Fruit fly (Drosophila melanogaster) whole organism, embryonic: ENCODE measurements around the gene sky.

Experiments used
- Adf1 ChIP-seq: fragments of 200-800 bp; sonication (Bioruptor generic); IDR thresholded peaks from 2 replicates; pipeline ENCODE4 v1.3.6; 2022; ENCODE audit warnings: missing biosample characterization, missing genetic modification characterization
- Bdp1 ChIP-seq: fragments of 200-800 bp; sonication (Bioruptor generic); optimal IDR thresholded peaks from 3 replicates; lab custom pipeline; 2016; ENCODE audit warnings: missing biosample characterization, missing genetic modification characterization
- C15 ChIP-seq: fragments of 200-800 bp; sonication (Bioruptor generic); IDR thresholded peaks from 3 replicates; pipeline ENCODE4 v1.3.6; 2022; ENCODE audit warnings: missing biosample characterization, missing genetic modification characterization
- CG10979 ChIP-seq: fragments of 200-800 bp; sonication (Bioruptor generic); optimal IDR thresholded peaks from 2 replicates; lab custom pipeline; 2018; ENCODE audit warnings: missing biosample characterization, mild to moderate bottlenecking, missing genetic modification characterization, moderate library complexity
- CG11723 ChIP-seq: fragments of 200-800 bp; sonication (Bioruptor generic); optimal IDR thresholded peaks from 2 replicates; lab custom pipeline; 2017; ENCODE audit warnings: missing biosample characterization, mild to moderate bottlenecking, missing genetic modification characterization
- CG12071 ChIP-seq: fragments of 200-800 bp; sonication (Bioruptor generic); optimal IDR thresholded peaks from 3 replicates; lab custom pipeline; 2018; ENCODE audit warnings: missing biosample characterization, mild to moderate bottlenecking, missing genetic modification characterization
- CG14667 ChIP-seq: fragments of 200-800 bp; sonication (Bioruptor generic); IDR thresholded peaks from 2 replicates; pipeline ENCODE4 v1.3.6; 2022; ENCODE audit warnings: missing biosample characterization, missing genetic modification characterization
- CG16779 ChIP-seq: fragments of 200-800 bp; sonication (Bioruptor generic); IDR thresholded peaks from 2 replicates; pipeline ENCODE4 v1.3.6; 2022; ENCODE audit warnings: missing biosample characterization, missing genetic modification characterization
- CG16815 ChIP-seq: fragments of 200-800 bp; sonication (Bioruptor generic); optimal IDR thresholded peaks from 3 replicates; lab custom pipeline; 2017; ENCODE audit warnings: missing biosample characterization, mild to moderate bottlenecking, missing genetic modification characterization
- CG16863 ChIP-seq: fragments of 200-800 bp; sonication (Bioruptor generic); optimal IDR thresholded peaks from 3 replicates; lab custom pipeline; 2016; ENCODE audit warnings: missing biosample characterization, missing genetic modification characterization
- CG18599 ChIP-seq: fragments of 200-800 bp; sonication (Bioruptor generic); optimal IDR thresholded peaks from 3 replicates; lab custom pipeline; 2017; ENCODE audit warnings: missing biosample characterization, missing genetic modification characterization, mild to moderate bottlenecking, moderate library complexity, missing genetic modification reagents
- CG2120 ChIP-seq: fragments of 200-800 bp; sonication (Bioruptor generic); optimal IDR thresholded peaks from 3 replicates; lab custom pipeline; 2016; ENCODE audit warnings: missing biosample characterization, missing genetic modification characterization
- CG31224 ChIP-seq: fragments of 200-800 bp; sonication (Bioruptor generic); IDR thresholded peaks from 2 replicates; pipeline ENCODE4 v1.3.6; 2022; ENCODE audit warnings: missing biosample characterization, missing genetic modification characterization
- CG4707 ChIP-seq: fragments of 200-800 bp; sonication (Bioruptor generic); optimal IDR thresholded peaks from 2 replicates; lab custom pipeline; 2018; ENCODE audit warnings: missing biosample characterization, mild to moderate bottlenecking, missing genetic modification characterization, moderate library complexity
- CG6175 ChIP-seq: fragments of 200-800 bp; sonication (Bioruptor generic); IDR thresholded peaks from 3 replicates; pipeline ENCODE4 v1.3.6; 2022; ENCODE audit warnings: missing biosample characterization, missing genetic modification characterization
- CG7928 ChIP-seq: fragments of 200-800 bp; sonication (Bioruptor generic); optimal IDR thresholded peaks from 2 replicates; lab custom pipeline; 2017; ENCODE audit warnings: missing biosample characterization, mild to moderate bottlenecking, missing genetic modification characterization
- CG8944 ChIP-seq: fragments of 200-800 bp; sonication (Bioruptor generic); optimal IDR thresholded peaks from 3 replicates; lab custom pipeline; 2016; ENCODE audit warnings: missing biosample characterization, missing genetic modification characterization
- Doc3 ChIP-seq: fragments of 200-800 bp; sonication (Bioruptor generic); IDR thresholded peaks from 3 replicates; pipeline ENCODE4 v1.3.6; 2022; ENCODE audit warnings: missing biosample characterization, missing genetic modification characterization; ENCODE audit not compliant: partially characterized antibody
- HHEX ChIP-seq: fragments of 200-800 bp; sonication (Bioruptor generic); optimal IDR thresholded peaks from 3 replicates; lab custom pipeline; 2017; ENCODE audit warnings: missing biosample characterization, mild to moderate bottlenecking, missing genetic modification characterization, missing genetic modification reagents
- HmgZ ChIP-seq: fragments of 200-800 bp; sonication (Bioruptor generic); optimal IDR thresholded peaks from 2 replicates; lab custom pipeline; 2018; ENCODE audit warnings: missing biosample characterization, mild to moderate bottlenecking, missing genetic modification characterization
- Hmx ChIP-seq: fragments of 200-800 bp; sonication (Bioruptor generic); optimal IDR thresholded peaks from 2 replicates; lab custom pipeline; 2016; ENCODE audit warnings: missing biosample characterization, missing genetic modification characterization
- Lim3 ChIP-seq: fragments of 200-800 bp; sonication (Bioruptor generic); IDR thresholded peaks from 2 replicates; pipeline ENCODE4 v1.3.6; 2022; ENCODE audit warnings: missing biosample characterization, missing genetic modification characterization
- MBD-R2 ChIP-seq: fragments of 200-800 bp; sonication (Bioruptor generic); IDR thresholded peaks from 2 replicates; pipeline ENCODE4 v1.3.6; 2022; ENCODE audit warnings: missing biosample characterization, missing genetic modification characterization
- NK7.1 ChIP-seq: fragments of 200-800 bp; sonication (Bioruptor generic); optimal IDR thresholded peaks from 3 replicates; lab custom pipeline; 2016; ENCODE audit warnings: missing biosample characterization, missing genetic modification characterization
- Nf-YC ChIP-seq: fragments of 200-800 bp; optimal IDR thresholded peaks from 3 replicates; lab custom pipeline; 2019; ENCODE audit warnings: missing biosample characterization, mild to moderate bottlenecking, missing genetic modification characterization, moderate library complexity
- Side ChIP-seq: fragments of 200-800 bp; sonication (Bioruptor generic); optimal IDR thresholded peaks from 2 replicates; lab custom pipeline; 2016; ENCODE audit warnings: missing biosample characterization, missing genetic modification characterization
- Sry-δ ChIP-seq: fragments of 200-800 bp; sonication (Bioruptor generic); optimal IDR thresholded peaks from 2 replicates; lab custom pipeline; 2016; ENCODE audit warnings: missing biosample characterization, missing genetic modification characterization
- Usf ChIP-seq: fragments of 200-800 bp; sonication (Bioruptor generic); optimal IDR thresholded peaks from 2 replicates; lab custom pipeline; 2017; ENCODE audit warnings: missing genotype, missing biosample characterization, missing genetic modification characterization
- ara ChIP-seq: fragments of 200-800 bp; sonication (Bioruptor generic); IDR thresholded peaks from 2 replicates; pipeline ENCODE4 v1.3.6; 2022; ENCODE audit warnings: missing biosample characterization, missing genetic modification characterization
- ase ChIP-seq: fragments of 200-800 bp; sonication (Bioruptor generic); IDR thresholded peaks from 3 replicates; pipeline ENCODE4 v1.3.6; 2022; ENCODE audit warnings: missing biosample characterization, missing genetic modification characterization
- ash1 ChIP-seq: fragments of 200-800 bp; sonication (Bioruptor generic); optimal IDR thresholded peaks from 2 replicates; lab custom pipeline; 2018; ENCODE audit warnings: missing biosample characterization, mild to moderate bottlenecking, missing genetic modification characterization
- bsh ChIP-seq, 2 experiments: fragments of 200-800 bp; sonication (Bioruptor generic); optimal IDR thresholded peaks; 2 replicates each; lab custom pipeline; 2017 to 2018; ENCODE audit warnings: mild to moderate bottlenecking in 2 of 2, missing biosample characterization in 2 of 2, missing genetic modification characterization in 2 of 2, moderate library complexity in 1 of 2
- crc ChIP-seq: fragments of 200-800 bp; sonication (Bioruptor generic); optimal IDR thresholded peaks from 2 replicates; lab custom pipeline; 2016; ENCODE audit warnings: missing biosample characterization, missing genetic modification characterization
- dm ChIP-seq: fragments of 200-800 bp; sonication (Bioruptor generic); optimal IDR thresholded peaks from 3 replicates; lab custom pipeline; 2016; ENCODE audit warnings: missing biosample characterization, missing genetic modification characterization
- gsb ChIP-seq: fragments of 200-800 bp; sonication (Bioruptor generic); IDR thresholded peaks from 2 replicates; pipeline ENCODE4 v1.3.6; 2022; ENCODE audit warnings: missing biosample characterization, missing genetic modification characterization
- h ChIP-seq: fragments of >200 bp; optimal IDR thresholded peaks from 2 replicates; lab custom pipeline; 2017
- insv ChIP-seq, 2 experiments: fragments of 200-800 bp; sonication (Bioruptor generic); optimal IDR thresholded peaks; 3 replicates each; lab custom pipeline; 2016 to 2018; ENCODE audit warnings: missing biosample characterization in 2 of 2, missing genetic modification characterization in 2 of 2
- jigr1 ChIP-seq: fragments of 200-800 bp; sonication (Bioruptor generic); IDR thresholded peaks from 3 replicates; pipeline ENCODE4 v1.3.6; 2022; ENCODE audit warnings: missing biosample characterization, missing genetic modification characterization
- jumu ChIP-seq: fragments of 200-800 bp; sonication (Bioruptor generic); optimal IDR thresholded peaks from 3 replicates; lab custom pipeline; 2016; ENCODE audit warnings: missing biosample characterization, missing genetic modification characterization
- lilli ChIP-seq: fragments of 200-800 bp; sonication (Bioruptor generic); optimal IDR thresholded peaks from 3 replicates; lab custom pipeline; 2016; ENCODE audit warnings: missing biosample characterization, missing genetic modification characterization
- lmd ChIP-seq: fragments of 200-800 bp; sonication (Bioruptor generic); IDR thresholded peaks from 2 replicates; pipeline ENCODE4 v1.3.6; 2022; ENCODE audit warnings: missing biosample characterization, missing genetic modification characterization
- lola ChIP-seq, 3 experiments: fragments of >200 bp in 2 of 3; fragments of 200-800 bp in 1 of 3; sonication (Bioruptor generic) in 1 of 3; optimal IDR thresholded peaks; 2 replicates each; lab custom pipeline; 2017 to 2019; ENCODE audit warnings: missing biosample characterization in 3 of 3, missing genetic modification characterization in 3 of 3, mild to moderate bottlenecking in 1 of 3, moderate library complexity in 1 of 3
- otp ChIP-seq: fragments of 200-800 bp; sonication (Bioruptor generic); IDR thresholded peaks from 3 replicates; pipeline ENCODE4, ENCODE4 v1.3.6; 2022; ENCODE audit warnings: missing biosample characterization, missing genetic modification characterization
- row ChIP-seq: fragments of 200-800 bp; sonication (Bioruptor generic); IDR thresholded peaks from 3 replicates; pipeline ENCODE4 v1.3.6; 2022; ENCODE audit warnings: missing biosample characterization, missing genetic modification characterization
- schlank ChIP-seq: fragments of 200-800 bp; sonication (Bioruptor generic); optimal IDR thresholded peaks from 2 replicates; lab custom pipeline; 2018; ENCODE audit warnings: missing biosample characterization, mild to moderate bottlenecking, missing genetic modification characterization
- sens-2 ChIP-seq: fragments of 200-800 bp; sonication (Bioruptor generic); IDR thresholded peaks from 2 replicates; pipeline ENCODE4 v1.3.6; 2022; ENCODE audit warnings: missing biosample characterization, missing genetic modification characterization
- tio ChIP-seq: fragments of 200-800 bp; sonication (Bioruptor generic); optimal IDR thresholded peaks from 2 replicates; lab custom pipeline; 2017; ENCODE audit warnings: missing biosample characterization, missing genetic modification characterization, inconsistent platforms
- wdn ChIP-seq: fragments of 200-800 bp; sonication (Bioruptor generic); IDR thresholded peaks from 2 replicates; pipeline ENCODE4 v1.3.6; 2022; ENCODE audit warnings: missing biosample characterization, missing genetic modification characterization
- zf30C ChIP-seq: fragments of 200-800 bp; sonication (Bioruptor generic); optimal IDR thresholded peaks from 3 replicates; lab custom pipeline; 2018; ENCODE audit warnings: missing biosample characterization, mild to moderate bottlenecking, missing genetic modification characterization
- zfh1 ChIP-seq: fragments of 200-800 bp; sonication (Bioruptor generic); IDR thresholded peaks from 3 replicates; pipeline ENCODE4 v1.3.6; 2022; ENCODE audit warnings: missing biosample characterization, missing genetic modification characterization

sky gene

DNA sequence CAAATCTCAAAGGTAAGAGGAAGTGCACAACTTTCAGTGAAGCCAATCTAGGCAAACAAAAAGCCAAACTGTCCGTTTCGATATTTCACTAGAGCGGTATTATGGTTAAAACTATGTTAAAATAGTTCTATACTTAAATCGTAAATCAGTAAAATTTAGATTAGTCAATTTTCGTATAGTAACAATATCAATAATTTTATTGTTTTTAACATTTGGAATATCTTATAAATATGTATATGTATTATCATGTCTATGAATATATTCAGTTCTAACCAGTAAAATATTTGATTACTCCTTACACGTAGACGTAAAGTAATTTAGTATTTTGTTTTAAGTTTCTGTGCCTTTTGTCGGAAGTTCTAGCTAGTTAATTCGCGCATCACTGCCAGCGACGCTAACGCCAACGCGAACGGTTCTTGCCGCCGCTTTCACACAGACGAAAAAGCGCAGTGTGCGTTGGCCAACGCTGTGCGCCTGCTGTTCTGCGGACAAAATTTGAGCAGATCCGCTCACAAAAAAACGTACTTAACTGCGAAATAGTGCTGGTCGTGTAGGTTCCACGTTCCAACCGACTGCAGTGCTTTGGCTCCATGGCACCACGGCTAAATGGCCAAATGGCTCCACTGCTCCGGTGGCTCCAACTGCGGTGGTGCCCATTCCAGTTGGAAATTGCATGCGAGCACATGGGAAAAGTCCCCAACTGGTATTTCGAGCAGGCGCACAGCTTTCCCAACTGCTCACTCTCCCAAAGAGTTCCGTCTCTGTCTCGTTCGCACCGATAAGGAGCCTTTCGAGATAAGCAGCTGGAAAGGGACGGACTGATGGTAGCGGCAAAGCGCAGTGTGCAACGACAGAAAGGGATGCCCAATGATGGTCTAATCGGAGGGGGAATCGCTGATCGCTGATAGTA is 95.3 kb downstream of the sky start (continued):
- TF ChIP-seq NK7.1 (GFP tag; lab: Kevin White, UChicago) (peak; percentile 6), CG8944 (no peak), CG6175 (GFP tag; lab: Robert Waterston, UW) (peak; percentile 70; the same call in 1 of the 3 replicates), CG12071 (GFP tag; lab: Kevin White, UChicago) (no peak), Sry-δ (GFP tag; lab: Kevin White, UChicago) (peak; percentile 12), sens-2 (no peak), gsb (no peak), CG10979 (tag; lab: Kevin White, UChicago) (peak; percentile 0), CG2120 (GFP tag; lab: Kevin White, UChicago) (peak; percentile 1), CG18599 (peak; percentile 33), CG16779 (GFP tag; lab: Robert Waterston, UW) (no peak), dm (peak; percentile 85), otp (GFP tag; lab: Robert Waterston, UW) (peak; percentile 44; the same call in 1 of the 3 replicates), Usf (GFP tag; lab: Kevin White, UChicago) (no peak), tio (peak; percentile 37), zfh1 (peak; percentile 29; the same call in 1 of the 3 replicates), lola (GFP tag; optimal IDR thresholded peaks at IDR 0.05; lab: Kevin White, UChicago) (peak in 1 of 3 experiments; percentile 53), ara (GFP tag; lab: Robert Waterston, UW) (no peak), CG14667 (GFP tag; lab: Robert Waterston, UW) (no peak), CG11723 (GFP tag; lab: Kevin White, UChicago) (no peak), C15 (GFP tag; lab: Robert Waterston, UW) (no peak), jigr1 (GFP tag; lab: Robert Waterston, UW) (no peak), HHEX (GFP tag; lab: Kevin White, UChicago) (no peak), Hmx (GFP tag; lab: Kevin White, UChicago) (no peak), jumu (GFP tag; lab: Kevin White, UChicago) (no peak), bsh (GFP tag; optimal IDR thresholded peaks at IDR 0.05; lab: Kevin White, UChicago) (no peak), h (lab: Kevin White, UChicago) (no peak), crc (no peak), schlank (tag; lab: Kevin White, UChicago) (no peak), CG16863 (GFP tag; lab: Kevin White, UChicago) (no peak), lmd (GFP tag; lab: Robert Waterston, UW) (no peak), ase (GFP tag; lab: Robert Waterston, UW) (no peak), Nf-YC (tag; lab: Kevin White, UChicago) (peak; percentile 16), Lim3 (GFP tag; lab: Robert Waterston, UW) (no peak), row (GFP tag; lab: Robert Waterston, UW) (peak; percentile 76), Adf1 (peak; percentile 61), insv (GFP tag; optimal IDR thresholded peaks at IDR 0.05; lab: Kevin White, UChicago) (peak in 1 of 2 experiments; percentile 90), Doc3 (no peak), lilli (no peak), MBD-R2 (GFP tag; lab: Robert Waterston, UW) (no peak), zf30C (GFP tag; lab: Kevin White, UChicago) (no peak), Bdp1 (GFP tag; lab: Kevin White, UChicago) (no peak), HmgZ (tag; lab: Kevin White, UChicago) (peak; percentile 81), Side (GFP tag; lab: Kevin White, UChicago) (no peak), CG16815 (GFP tag; lab: Kevin White, UChicago) (no peak), ash1 (GFP tag; lab: Kevin White, UChicago) (no peak), CG7928 (no peak), wdn (GFP tag; lab: Robert Waterston, UW) (no peak), CG31224 (GFP tag; lab: Robert Waterston, UW) (peak; percentile 100), CG4707 (GFP tag; lab: Kevin White, UChicago) (peak; percentile 19)
